Fruit fly (Drosophila melanogaster): ENCODE results near the gene CG4995.
A peak's percentile ranks its signal among the peaks of the same experiment; 100 is the strongest.

The CG4995 gene

dm6 chr2L:10292066-10292560, 30.2 kb upstream of the CG4995 start, which contains the start of gene Ufd4 (continued):
- TF ChIP-seq CG11085 (GFP tag; IDR thresholded peaks at IDR 0.05) (no peak), Taf1 (GFP tag; IDR thresholded peaks at IDR 0.05) (no peak), tio (GFP tag; optimal IDR thresholded peaks at IDR 0.05) (no peak), btn (GFP tag; optimal IDR thresholded peaks at IDR 0.05) (peak; percentile 14), CG6854 (GFP tag; optimal IDR thresholded peaks at IDR 0.05) (no peak), stc (GFP tag; IDR thresholded peaks at IDR 0.05) (peak; percentile 80), run (tag; optimal IDR thresholded peaks at IDR 0.05) (peak; percentile 1), CG4820 (GFP tag; optimal IDR thresholded peaks at IDR 0.05) (peak; percentile 59), Side (GFP tag; optimal IDR thresholded peaks at IDR 0.05) (peak; percentile 59), CG4328 (GFP tag; optimal IDR thresholded peaks at IDR 0.05) (no peak), sob (GFP tag; IDR thresholded peaks at IDR 0.05) (peak; percentile 36; the same call in 1 of the 2 replicates), MBD-R2 (GFP tag; IDR thresholded peaks at IDR 0.05) (peak; percentile 45; the same call in 1 of the 2 replicates), tin (GFP tag; optimal IDR thresholded peaks at IDR 0.05) (peak; percentile 68), CG6272 (GFP tag; IDR thresholded peaks at IDR 0.05) (no peak), pb (GFP tag; optimal IDR thresholded peaks at IDR 0.05) (no peak), kni (GFP tag; optimal IDR thresholded peaks at IDR 0.05) (no peak), gro (GFP tag; optimal IDR thresholded peaks at IDR 0.05) (peak; percentile 75), CG4854 (GFP tag; optimal IDR thresholded peaks at IDR 0.05) (peak; percentile 35), CG9817 (tag; optimal IDR thresholded peaks at IDR 0.05) (no peak), hb (GFP tag; IDR thresholded peaks at IDR 0.05; ENCODE audit: partially characterized antibody) (no peak), ci (GFP tag; IDR thresholded peaks at IDR 0.05) (no peak; the same call in 2 of the 3 replicates), lola (GFP tag; optimal IDR thresholded peaks at IDR 0.05) (peak in 1 of 3 experiments; percentile 66), CrebB (tag; optimal IDR thresholded peaks at IDR 0.05) (peak; percentile 9), CTCF (GFP tag; optimal IDR thresholded peaks at IDR 0.05) (no peak), CG2116 (GFP tag; optimal IDR thresholded peaks at IDR 0.05) (peak; percentile 43), CG10462 (GFP tag; optimal IDR thresholded peaks at IDR 0.05) (no peak), Dip2 (GFP tag; IDR thresholded peaks at IDR 0.05) (no peak), lilli (GFP tag; optimal IDR thresholded peaks at IDR 0.05) (no peak), CG43689 (GFP tag; IDR thresholded peaks at IDR 0.05) (no peak), zfh2 (GFP tag; optimal IDR thresholded peaks at IDR 0.05) (peak; percentile 60), fd3F (GFP tag; optimal IDR thresholded peaks at IDR 0.05) (peak; percentile 60), CG11560 (tag; IDR thresholded peaks at IDR 0.05) (no peak), CG12299 (tag; optimal IDR thresholded peaks at IDR 0.05) (no peak), CG17328 (GFP tag; IDR thresholded peaks at IDR 0.05) (peak; percentile 58), CG18619 (GFP tag; optimal IDR thresholded peaks at IDR 0.05) (peak; percentile 19), Awh (GFP tag; IDR thresholded peaks at IDR 0.05) (no peak), CG17568 (GFP tag; optimal IDR thresholded peaks at IDR 0.05) (no peak), Mrtf (GFP tag; IDR thresholded peaks at IDR 0.05) (no peak; the same call in 2 of the 3 replicates), ERR (GFP tag; optimal IDR thresholded peaks at IDR 0.05) (peak; percentile 55), Scr (GFP tag; IDR thresholded peaks at IDR 0.05; ENCODE audit: partially characterized antibody) (peak; percentile 55), CG2889 (GFP tag; IDR thresholded peaks at IDR 0.05) (no peak), CG3163 (GFP tag; optimal IDR thresholded peaks at IDR 0.05) (peak; percentile 34), dpn (GFP tag; optimal IDR thresholded peaks at IDR 0.05) (peak; percentile 66 to 76), mirr (GFP tag; optimal IDR thresholded peaks at IDR 0.05) (no peak), Sin3A (optimal IDR thresholded peaks at IDR 0.05) (no peak), CG4617 (GFP tag; optimal IDR thresholded peaks at IDR 0.05; ENCODE audit: borderline replicate concordance) (peak; percentile 68), CG6683 (GFP tag; optimal IDR thresholded peaks at IDR 0.05) (peak; percentile 24), Camta (GFP tag; optimal IDR thresholded peaks at IDR 0.05) (peak; percentile 68), jigr1 (GFP tag; IDR thresholded peaks at IDR 0.05) (no peak), CG1529 (GFP tag; optimal IDR thresholded peaks at IDR 0.05) (no peak), CG12659 (GFP tag; optimal IDR thresholded peaks at IDR 0.05) (peak; percentile 79), Fer1 (GFP tag; optimal IDR thresholded peaks at IDR 0.05) (peak; percentile 76)
